Worm (Caenorhabditis elegans) whole organism, L4 larva: ENCODE data around the gene Y67D8B.2.

Source experiments
- F49E8.2 ChIP-seq: sonication (generic microtip); optimal IDR thresholded peaks from 2 replicates; lab custom pipeline; 2016; ENCODE audit warnings: missing compliant biosample characterization, mild to moderate bottlenecking, missing genetic modification characterization, borderline replicate concordance
- R02D3.7 ChIP-seq: fragments of 150-350 bp; sonication (generic microtip); optimal IDR thresholded peaks from 3 replicates; lab custom pipeline; 2014; ENCODE audit warnings: missing biosample characterization, missing genetic modification characterization
- T20F7.1 ChIP-seq: fragments of 200-800 bp; sonication (Bioruptor generic); optimal IDR thresholded peaks from 2 replicates; lab custom pipeline; 2018; ENCODE audit warnings: mild to moderate bottlenecking, missing genetic modification characterization, missing compliant biosample characterization
- Y105C5A.15 ChIP-seq: fragments of 200-800 bp; sonication (Bioruptor generic); IDR thresholded peaks from 2 replicates; pipeline ENCODE4 v1.3.6; 2022; ENCODE audit warnings: missing genetic modification characterization, missing compliant biosample characterization
- Y5F2A.4 ChIP-seq: fragments of 200-800 bp; sonication (Bioruptor generic); optimal IDR thresholded peaks from 2 replicates; lab custom pipeline; 2018; ENCODE audit warnings: mild to moderate bottlenecking, missing genetic modification characterization, missing compliant biosample characterization
- aha-1 ChIP-seq: fragments of 150-350 bp; peaks from one replicate; lab custom pipeline; 2014; ENCODE audit warnings: missing biosample characterization, missing genetic modification characterization
- ceh-20 ChIP-seq: fragments of 200-800 bp; sonication (Bioruptor generic); IDR thresholded peaks from 2 replicates; pipeline ENCODE4 v1.3.6; 2022; ENCODE audit warnings: missing genetic modification reagents, missing genetic modification characterization, missing compliant biosample characterization
- ceh-32 ChIP-seq: sonication (generic microtip); optimal IDR thresholded peaks from 2 replicates; lab custom pipeline; 2016; ENCODE audit warnings: mild to moderate bottlenecking, missing genetic modification characterization, missing compliant biosample characterization; ENCODE audit not compliant: poor library complexity
- ceh-44 ChIP-seq: fragments of 200-800 bp; sonication (Bioruptor generic); IDR thresholded peaks from 2 replicates; pipeline ENCODE4 v1.3.6; 2022; ENCODE audit warnings: missing genetic modification reagents, missing genetic modification characterization, missing compliant biosample characterization
- ceh-82 ChIP-seq: sonication (generic microtip); optimal IDR thresholded peaks from 2 replicates; lab custom pipeline; 2017; ENCODE audit warnings: missing biosample characterization, missing genetic modification characterization
- ces-1 ChIP-seq: fragments of 150-350 bp; sonication (generic microtip); optimal IDR thresholded peaks from 4 replicates; lab custom pipeline; 2014; ENCODE audit warnings: missing biosample characterization, missing genetic modification reagents, missing genetic modification characterization
- cey-2 ChIP-seq: sonication (generic microtip); optimal IDR thresholded peaks from 3 replicates; lab custom pipeline; 2017; ENCODE audit warnings: missing genetic modification characterization, mild to moderate bottlenecking, missing compliant biosample characterization, antibody characterized with exemption, borderline replicate concordance; ENCODE audit not compliant: insufficient read depth
- ctbp-1 ChIP-seq: fragments of 200-800 bp; sonication (Bioruptor generic); IDR thresholded peaks from 2 replicates; pipeline ENCODE4 v1.3.6; 2022; ENCODE audit warnings: missing genetic modification reagents, missing genetic modification characterization, missing compliant biosample characterization
- daf-19 ChIP-seq: fragments of 200-800 bp; sonication (Bioruptor generic); conservative IDR thresholded peaks from 2 replicates; pipeline ENCODE4 v1.3.6; 2022; ENCODE audit warnings: missing genetic modification characterization, missing compliant biosample characterization
- dmd-6 ChIP-seq: fragments of 200-800 bp; sonication (Bioruptor generic); IDR thresholded peaks from 2 replicates; pipeline ENCODE4 v1.3.6; 2022; ENCODE audit warnings: missing genetic modification reagents, missing genetic modification characterization, missing compliant biosample characterization
- dmd-9 ChIP-seq: fragments of 200-800 bp; sonication (Bioruptor generic); IDR thresholded peaks from 2 replicates; pipeline ENCODE4 v1.3.6; 2022; ENCODE audit warnings: missing genetic modification reagents, missing genetic modification characterization, missing compliant biosample characterization
- dpl-1 ChIP-seq: fragments of 150-350 bp; optimal IDR thresholded peaks from 2 replicates; lab custom pipeline; 2014; ENCODE audit warnings: missing biosample characterization, missing genetic modification reagents, missing genetic modification characterization
- egl-27 ChIP-seq: sonication (generic microtip); optimal IDR thresholded peaks from 3 replicates; lab custom pipeline; 2017; ENCODE audit warnings: missing biosample characterization, missing genetic modification reagents, missing genetic modification characterization
- hlh-11 ChIP-seq: fragments of 200-800 bp; sonication (Bioruptor generic); optimal IDR thresholded peaks from 2 replicates; lab custom pipeline; 2018; ENCODE audit warnings: mild to moderate bottlenecking, missing genetic modification characterization, missing compliant biosample characterization
- hlh-30 ChIP-seq: sonication (generic microtip); optimal IDR thresholded peaks from 2 replicates; lab custom pipeline; 2017; ENCODE audit warnings: antibody characterized with exemption, mild to moderate bottlenecking, missing genetic modification characterization, missing compliant biosample characterization; ENCODE audit not compliant: insufficient read depth
- hmg-1.1 ChIP-seq: fragments of 200-800 bp; sonication (Bioruptor generic); IDR thresholded peaks from 2 replicates; pipeline ENCODE4 v1.3.6; 2022; ENCODE audit warnings: missing genetic modification reagents, missing genetic modification characterization, missing compliant biosample characterization
- lin-13 ChIP-seq: fragments of 150-350 bp; optimal IDR thresholded peaks from 2 replicates; lab custom pipeline; 2014; ENCODE audit warnings: missing biosample characterization, missing genetic modification reagents, missing genetic modification characterization
- lin-38 ChIP-seq: fragments of 200-800 bp; sonication (Bioruptor generic); IDR thresholded peaks from 2 replicates; pipeline ENCODE4 v1.3.6; 2022; ENCODE audit warnings: missing genetic modification reagents, missing genetic modification characterization, missing compliant biosample characterization
- lsy-2 ChIP-seq, 2 experiments: fragments of 150-350 bp in 1 of 2; sonication (generic microtip) in 1 of 2; optimal IDR thresholded peaks; 2 replicates each; lab custom pipeline; 2014 to 2017; ENCODE audit warnings: missing biosample characterization in 2 of 2, missing genetic modification characterization in 2 of 2
- mep-1 ChIP-seq: fragments of 150-350 bp; sonication (generic microtip); optimal IDR thresholded peaks from 3 replicates; lab custom pipeline; 2014; ENCODE audit warnings: missing biosample characterization, missing genetic modification characterization
- mes-2 ChIP-seq: sonication (generic microtip); optimal IDR thresholded peaks from 2 replicates; lab custom pipeline; 2016; ENCODE audit warnings: missing genotype, mild to moderate bottlenecking, missing genetic modification characterization, missing compliant biosample characterization; ENCODE audit not compliant: poor library complexity, severe bottlenecking
- mxl-3 ChIP-seq: fragments of 200-800 bp; sonication (Bioruptor generic); optimal IDR thresholded peaks from 2 replicates; lab custom pipeline; 2018; ENCODE audit warnings: mild to moderate bottlenecking, missing genetic modification characterization, missing compliant biosample characterization
- nhr-28 ChIP-seq: fragments of 150-350 bp; optimal IDR thresholded peaks from 2 replicates; lab custom pipeline; 2014; ENCODE audit warnings: missing biosample characterization, missing genetic modification characterization
- nhr-48 ChIP-seq: sonication (generic microtip); optimal IDR thresholded peaks from 2 replicates; lab custom pipeline; 2016; ENCODE audit warnings: mild to moderate bottlenecking, missing genetic modification characterization, missing compliant biosample characterization
- nhr-6 ChIP-seq: fragments of 150-350 bp; optimal IDR thresholded peaks from 2 replicates; lab custom pipeline; 2014; ENCODE audit warnings: missing biosample characterization, missing genetic modification characterization
- set-16 ChIP-seq: fragments of 200-800 bp; sonication (Bioruptor generic); IDR thresholded peaks from 2 replicates; pipeline ENCODE4 v1.3.6; 2022; ENCODE audit warnings: missing genetic modification reagents, missing genetic modification characterization, missing compliant biosample characterization
- snpc-4 ChIP-seq: fragments of 150-350 bp; optimal IDR thresholded peaks from 2 replicates; lab custom pipeline; 2014; ENCODE audit warnings: missing biosample characterization, missing genetic modification characterization
- spr-1 ChIP-seq: sonication (generic microtip); optimal IDR thresholded peaks from 2 replicates; lab custom pipeline; 2016; ENCODE audit warnings: mild to moderate bottlenecking, missing genetic modification characterization, missing compliant biosample characterization
- spr-3 ChIP-seq: fragments of 200-800 bp; sonication (Bioruptor generic); optimal IDR thresholded peaks from 2 replicates; lab custom pipeline; 2018; ENCODE audit warnings: mild to moderate bottlenecking, missing genetic modification characterization, missing compliant biosample characterization
- unc-130 ChIP-seq: sonication (generic microtip); optimal IDR thresholded peaks from 2 replicates; lab custom pipeline; 2016; ENCODE audit warnings: missing genetic modification reagents, missing genetic modification characterization, missing compliant biosample characterization
- unc-39 ChIP-seq: sonication (generic microtip); optimal IDR thresholded peaks from 2 replicates; lab custom pipeline; 2017; ENCODE audit warnings: missing biosample characterization, missing genetic modification characterization
- unc-62 ChIP-seq, 3 experiments: fragments of 150-350 bp in 1 of 3; sonication (generic microtip); optimal IDR thresholded peaks in 2 of 3; peaks in 1 of 3; 1 replicate in 1 of 3; 2 replicates in 2 of 3; lab custom pipeline; 2014 to 2017; ENCODE audit warnings: missing biosample characterization in 3 of 3, missing genetic modification characterization in 3 of 3, missing genetic modification reagents in 3 of 3, missing genotype in 1 of 3
- vab-7 ChIP-seq: fragments of 200-800 bp; sonication (Bioruptor generic); IDR thresholded peaks from 2 replicates; pipeline ENCODE4 v1.3.6; 2022; ENCODE audit warnings: missing genetic modification reagents, missing genetic modification characterization, missing compliant biosample characterization
- zag-1 ChIP-seq: fragments of 150-350 bp; optimal IDR thresholded peaks from 2 replicates; lab custom pipeline; 2014; ENCODE audit warnings: missing biosample characterization, missing genetic modification characterization
- ztf-7 ChIP-seq: fragments of 150-350 bp; optimal IDR thresholded peaks from 2 replicates; lab custom pipeline; 2014; ENCODE audit warnings: missing biosample characterization, missing genetic modification characterization

Gene Y67D8B.2

ce11 chrIV:3145587-3145986, 45.8 kb downstream of the Y67D8B.2 start, which contains the start of gene T23E1.3:
T23E1.3 (plus strand) TSS chrIV:3145887.
- TF ChIP-seq hlh-11 (tag; lab: Kevin White, UChicago): no peak
- TF ChIP-seq unc-62 (GFP tag; optimal IDR thresholded peaks at IDR 0.05 in 1 of 2; lab: Kevin White, UChicago): peak in 1 of 2 experiments; percentile 47
- TF ChIP-seq unc-62 (tag; optimal IDR thresholded peaks at IDR 0.05; lab: Kevin White, UChicago): no peak
- no peak for TF ChIP-seq hmg-1.1 (GFP tag; lab: Robert Waterston, UW)
- no peak for TF ChIP-seq unc-130

- peak; percentile 78 for TF ChIP-seq lin-38 (GFP tag; lab: Robert Waterston, UW)
Observed at ce11 chrIV:3142249-3142648, 49.1 kb downstream of the Y67D8B.2 start.

- TF ChIP-seq unc-62 (GFP tag; optimal IDR thresholded peaks at IDR 0.05 in 1 of 2; lab: Kevin White, UChicago): no peak
- TF ChIP-seq unc-62 (tag; optimal IDR thresholded peaks at IDR 0.05; lab: Kevin White, UChicago): no peak
- peak; percentile 54 for TF ChIP-seq lin-38 (GFP tag; lab: Robert Waterston, UW)
- no peak for TF ChIP-seq cey-2 (tag; lab: Kevin White, UChicago)
- TF ChIP-seq daf-19 (GFP tag; lab: Robert Waterston, UW): no peak
- no peak for TF ChIP-seq lin-13 (GFP tag; lab: Kevin White, UChicago)
- no peak for TF ChIP-seq unc-39
- TF ChIP-seq nhr-6: no peak
- no peak for TF ChIP-seq mxl-3 (GFP tag; lab: Kevin White, UChicago)
- no peak for TF ChIP-seq R02D3.7
- no peak for TF ChIP-seq set-16
- no peak for TF ChIP-seq hlh-30 (tag; lab: Kevin White, UChicago)
- TF ChIP-seq ceh-44 (GFP tag; lab: Robert Waterston, UW): no peak
- no peak for TF ChIP-seq unc-130
- no peak for TF ChIP-seq ceh-32 (tag; lab: Kevin White, UChicago)
- TF ChIP-seq F49E8.2 (tag; lab: Kevin White, UChicago): no peak
- no peak for TF ChIP-seq dmd-9 (GFP tag; lab: Robert Waterston, UW)
- no peak for TF ChIP-seq ceh-82 (tag; lab: Kevin White, UChicago)
- no peak for TF ChIP-seq nhr-48
- no peak for TF ChIP-seq Y5F2A.4 (GFP tag; lab: Kevin White, UChicago)
- TF ChIP-seq nhr-28 (tag; lab: Kevin White, UChicago): no peak
- TF ChIP-seq zag-1 (tag; lab: Kevin White, UChicago): no peak
- TF ChIP-seq ces-1 (GFP tag; lab: Kevin White, UChicago): no peak
- TF ChIP-seq dmd-6 (GFP tag; lab: Robert Waterston, UW): no peak; the same call in 1 of the 2 replicates
- TF ChIP-seq ceh-20 (GFP tag; lab: Robert Waterston, UW): no peak
- no peak for TF ChIP-seq ztf-7 (tag; lab: Kevin White, UChicago)
- no peak for TF ChIP-seq egl-27 (tag; lab: Kevin White, UChicago)
- peak; percentile 33 for TF ChIP-seq aha-1 (tag; lab: Kevin White, UChicago)
- no peak for TF ChIP-seq ctbp-1 (GFP tag; lab: Robert Waterston, UW)
- TF ChIP-seq lsy-2 (tag; optimal IDR thresholded peaks at IDR 0.05; lab: Kevin White, UChicago): peak in 1 of 2 experiments; percentile 56
- TF ChIP-seq snpc-4: no peak
- TF ChIP-seq mep-1 (tag; lab: Kevin White, UChicago): no peak
- TF ChIP-seq spr-1 (tag; lab: Kevin White, UChicago): no peak
- TF ChIP-seq spr-3 (GFP tag; lab: Kevin White, UChicago): no peak
- peak; percentile 58 for TF ChIP-seq mes-2 (tag; lab: Kevin White, UChicago)
- peak; percentile 10 for TF ChIP-seq dpl-1 (GFP tag; lab: Kevin White, UChicago)
- no peak for TF ChIP-seq vab-7 (GFP tag; lab: Robert Waterston, UW)
- no peak for TF ChIP-seq Y105C5A.15 (GFP tag; lab: Robert Waterston, UW)
- no peak for TF ChIP-seq T20F7.1 (GFP tag; lab: Kevin White, UChicago)
Observed at ce11 chrIV:3136493-3136892, 54.9 kb downstream of the Y67D8B.2 start.
